Fruit fly (Drosophila melanogaster) whole organism, larva: ENCODE measurements around the gene Sws1.

Source experiments
- noc ChIP-seq: fragments of 200-800 bp; sonication (Bioruptor generic); optimal IDR thresholded peaks from 3 replicates; lab custom pipeline; 2019; ENCODE audit warnings: missing biosample characterization, mild to moderate bottlenecking, missing genetic modification characterization, moderate library complexity

The Sws1 gene

DNA sequence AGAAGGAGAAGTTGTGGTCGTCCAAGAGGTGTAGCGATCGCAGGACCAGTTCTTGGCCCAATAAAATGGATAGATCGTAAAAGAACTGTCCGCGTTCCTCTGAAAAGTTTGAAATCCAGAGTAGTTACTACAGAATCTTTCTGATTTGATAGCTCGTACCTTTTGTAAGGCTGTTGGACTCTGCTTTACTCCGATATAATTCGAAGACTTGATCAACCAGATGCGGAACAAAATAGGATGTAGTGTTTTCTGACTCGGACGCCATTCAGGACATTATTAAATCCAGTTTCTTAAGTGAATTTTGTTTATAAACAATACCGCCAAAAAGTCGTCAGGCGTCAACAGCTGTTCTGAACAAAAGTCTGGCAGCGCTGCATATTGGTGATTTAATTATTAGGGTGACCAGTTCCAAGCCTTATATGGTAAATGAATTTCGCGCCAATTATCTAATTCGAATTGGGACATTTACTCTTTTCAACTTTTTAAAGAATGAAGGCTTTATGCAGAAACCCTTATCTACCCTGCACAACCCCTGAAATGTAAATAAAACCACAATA, at the start of gene Sws1, which contains the start of gene Rad1:
TSS of gene Sws1 (minus strand) at position 336 of the 557 bp plus-strand sequence.
TSS of gene Rad1 (minus strand) at position 336 of the 557 bp plus-strand sequence.
- no peak for TF ChIP-seq noc

dm6 chr2L:2623947-2624346, 49.1 kb upstream of the Sws1 start:
- TF ChIP-seq noc: no peak

DNA sequence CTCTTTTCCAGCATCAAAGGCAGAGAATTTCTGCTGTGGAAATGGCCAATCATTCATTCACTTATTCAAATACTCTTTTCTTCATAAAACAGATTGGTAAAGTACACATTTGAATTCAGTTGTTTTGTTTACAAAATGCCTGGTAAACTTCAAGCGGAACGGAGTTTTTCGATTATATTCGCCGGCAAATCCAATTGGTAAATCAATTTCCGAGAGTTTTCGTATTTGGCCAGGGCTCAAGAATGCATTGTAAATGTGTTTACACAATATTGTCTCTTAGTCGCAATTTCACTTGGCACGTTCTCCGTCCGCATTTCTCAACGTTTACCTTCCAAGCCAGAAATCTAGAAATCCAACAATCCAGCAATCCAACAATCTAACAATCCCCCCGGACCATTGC, 45.0 kb upstream of the Sws1 start, which contains the start of gene CG43403:
TSS of gene CG43403 (plus strand) at position 301 of the 400 bp plus-strand sequence.
- TF ChIP-seq noc: no peak

DNA sequence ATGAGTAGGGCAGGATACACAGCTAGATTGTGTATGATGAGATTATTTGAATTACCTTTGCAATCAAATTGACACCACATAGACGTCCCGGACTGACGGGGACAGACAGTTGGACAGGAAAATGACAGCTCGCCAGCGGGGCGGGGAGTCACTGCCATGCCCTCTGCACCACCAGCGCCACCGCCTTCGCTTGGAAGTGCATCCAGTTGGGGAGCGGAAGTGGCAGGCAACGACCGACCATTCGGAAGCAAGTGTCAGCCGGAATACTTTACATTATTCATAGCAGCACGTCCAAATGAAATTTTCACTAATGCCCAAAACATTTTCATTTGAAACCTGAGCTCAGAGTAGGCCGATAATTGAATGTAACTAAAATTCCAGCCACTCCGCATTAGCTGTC, 34.8 kb upstream of the Sws1 start, which contains the start of gene CG15395:
TSS of gene CG15395 (plus strand) at position 301 of the 400 bp plus-strand sequence.
- no peak for TF ChIP-seq noc

- TF ChIP-seq noc: no peak
Observed at dm6 chr2L:2606725-2607124, 31.9 kb upstream of the Sws1 start.

- TF ChIP-seq noc: no peak
Observed at dm6 chr2L:2591569-2591968, 16.7 kb upstream of the Sws1 start, which contains the start of gene CG15394. Gene CG15394 (plus strand): TSS chr2L:2591869.

- no peak for TF ChIP-seq noc
Observed at dm6 chr2L:2585285-2585684, 10.4 kb upstream of the Sws1 start, which contains the start of gene Drp1. Gene Drp1 (minus strand): TSS chr2L:2585430.

dm6 chr2L:2584461-2585056, 9.7 kb upstream of the Sws1 start:
- TF ChIP-seq noc: no peak

dm6 chr2L:2579669-2580351, 5.0 kb upstream of the Sws1 start, which contains the start of the genes ND-B17.2 and Arpc5:
Gene ND-B17.2 (minus strand): TSS chr2L:2580172.
Gene Arpc5 (plus strand): TSS chr2L:2580292.
- TF ChIP-seq noc: peak; percentile 1

DNA sequence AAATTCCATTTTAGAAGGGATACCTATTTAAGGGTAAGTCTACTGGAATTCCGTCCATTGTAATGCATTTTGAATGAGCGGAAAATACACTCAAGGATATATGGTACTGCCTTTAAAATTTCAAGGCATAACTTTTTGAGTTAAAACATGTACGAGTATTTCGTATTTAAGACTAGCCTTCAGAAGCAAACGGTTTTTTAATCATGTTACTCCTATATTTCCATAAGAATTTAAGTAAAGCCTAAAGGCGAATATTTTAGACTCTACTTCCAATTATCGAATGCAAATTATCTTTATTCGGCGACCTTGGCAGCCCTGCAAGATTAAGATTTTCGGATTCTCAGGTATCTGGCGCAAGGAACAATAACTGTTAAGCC, 2.5 kb upstream of the Sws1 start, which contains the start of gene Elba2:
TSS of gene Elba2 (plus strand) at position 327 of the 377 bp plus-strand sequence.
- no peak for TF ChIP-seq noc

dm6 chr2L:2576565-2577360, 1.9 kb upstream of the Sws1 start, which contains the start of gene insv:
Gene insv (minus strand): TSS chr2L:2576997.
- no peak for TF ChIP-seq noc

- no peak for TF ChIP-seq noc
Observed at dm6 chr2L:2572937-2573336, 1.9 kb downstream of the Sws1 start, which contains the start of gene Cyp309a2. Gene Cyp309a2 (minus strand): TSS chr2L:2573037.

DNA sequence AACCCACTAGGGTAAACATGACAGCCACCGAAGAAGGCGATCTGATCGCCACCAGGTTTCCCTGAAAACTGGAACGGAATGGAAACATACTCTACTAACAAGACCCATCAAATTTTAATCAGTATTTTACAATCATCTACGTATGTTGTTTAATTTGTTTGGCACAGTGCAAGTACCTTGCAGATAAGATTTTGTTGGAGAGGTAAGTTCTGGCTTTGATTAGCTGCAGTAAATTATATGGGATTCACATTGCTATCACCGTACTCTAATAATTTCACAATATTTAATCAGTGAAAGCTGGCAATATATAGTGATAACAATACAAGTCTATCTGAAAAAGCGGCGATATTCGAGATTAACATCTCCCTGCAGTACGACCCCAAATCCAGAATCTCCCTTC, 10.1 kb downstream of the Sws1 start, which contains the start of gene Cyp309a1:
TSS of gene Cyp309a1 (minus strand) at position 73 of the 400 bp plus-strand sequence.
- TF ChIP-seq noc: peak; percentile 2

DNA sequence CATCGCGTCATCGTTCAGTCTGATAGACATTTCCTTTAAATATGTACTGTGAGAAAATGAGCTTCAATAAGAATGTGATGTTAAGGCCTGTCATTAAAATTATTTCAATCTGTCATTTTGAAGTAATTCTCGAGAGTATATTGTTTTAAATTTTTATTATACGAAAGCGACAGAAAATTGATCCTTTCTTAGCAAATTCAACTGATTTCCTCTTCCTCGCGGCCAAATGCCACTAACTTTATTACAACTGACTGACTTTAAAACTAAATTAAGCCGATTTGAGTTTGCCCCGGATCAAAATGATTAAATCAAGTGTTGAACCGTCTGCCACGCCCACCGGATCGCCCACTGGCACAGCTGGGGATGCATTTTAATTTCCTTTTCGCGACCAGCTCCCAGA, 22.1 kb downstream of the Sws1 start, which contains the start of gene CG3515:
TSS of gene CG3515 (minus strand) at position 101 of the 400 bp plus-strand sequence.
- TF ChIP-seq noc: no peak

DNA sequence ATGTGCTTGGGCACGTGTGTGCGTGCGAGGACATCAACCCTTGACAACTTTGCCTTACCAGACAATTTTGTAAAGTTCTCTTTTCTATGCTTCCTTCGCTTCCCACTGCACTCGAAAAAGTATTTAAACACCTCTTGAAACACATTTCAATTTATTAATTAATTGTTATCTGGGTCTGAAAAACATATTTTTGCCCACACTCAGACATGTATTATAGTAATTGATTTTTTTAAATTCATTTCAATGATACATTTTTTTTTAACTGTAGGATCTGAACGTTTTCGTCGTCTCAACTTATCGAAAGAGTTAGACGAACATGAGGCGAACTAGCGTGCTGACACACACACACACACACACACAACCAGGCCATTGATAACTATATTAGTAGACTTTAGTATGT, 32.4 kb downstream of the Sws1 start:
- TF ChIP-seq noc: no peak

dm6 chr2L:2528097-2528496, 46.8 kb downstream of the Sws1 start:
- TF ChIP-seq noc: no peak
